Fruit fly (Drosophila melanogaster) Kc167 (cell line): ENCODE data around the gene Ilp3.

Experiments
- psq ChIP-seq: fragments of >200 bp; optimal IDR thresholded peaks from 2 replicates; lab custom pipeline; 2017; ENCODE audit warnings: missing external identifiers
- ttk ChIP-seq: sonication (Bioruptor generic); optimal IDR thresholded peaks from 2 replicates; lab custom pipeline; 2017; ENCODE audit warnings: missing external identifiers

dm6 chr3L:9804125-9804524 is 2.2 kb upstream of the Ilp3 start, which contains the start of gene Ilp4:
- TF ChIP-seq psq (lab: Kevin White, UChicago) (no peak), ttk (no peak)
